Fruit fly (Drosophila melanogaster) whole organism, wandering third instar larva: ENCODE data around the gene CG8833.

Experiments
- CG9705 ChIP-seq: fragments of 200-800 bp; sonication (Bioruptor generic); optimal IDR thresholded peaks from 2 replicates; lab custom pipeline; 2018; ENCODE audit warnings: missing biosample characterization, mild to moderate bottlenecking, missing genetic modification characterization
- Dfd ChIP-seq: fragments of >200 bp; optimal IDR thresholded peaks from 2 replicates; lab custom pipeline; 2017; ENCODE audit warnings: missing biosample characterization, missing genetic modification characterization
- HLH106 ChIP-seq: fragments of 200-800 bp; optimal IDR thresholded peaks from 3 replicates; lab custom pipeline; 2019; ENCODE audit warnings: missing biosample characterization, mild to moderate bottlenecking, missing genetic modification characterization, moderate library complexity
- Hr78 ChIP-seq: fragments of >200 bp; optimal IDR thresholded peaks from 2 replicates; lab custom pipeline; 2017; ENCODE audit warnings: missing biosample characterization, missing genetic modification characterization
- Myc ChIP-seq: fragments of >200 bp; optimal IDR thresholded peaks from 2 replicates; lab custom pipeline; 2017
- OdsH ChIP-seq: fragments of 200-800 bp; sonication (Bioruptor generic); optimal IDR thresholded peaks from 2 replicates; lab custom pipeline; 2016; ENCODE audit warnings: missing biosample characterization, mild to moderate bottlenecking, missing genetic modification characterization
- dl ChIP-seq, 2 experiments: fragments of 175-275, 200-275 bp in 1 of 2; fragments of 200-275 bp in 1 of 2; sonication (Bioruptor generic); optimal IDR thresholded peaks; lab custom pipeline; 2018; ENCODE audit warnings: mild to moderate bottlenecking in 2 of 2, missing biosample characterization in 2 of 2, missing genetic modification characterization in 2 of 2, moderate library complexity in 2 of 2; ENCODE audit not compliant: partially characterized antibody in 2 of 2, insufficient read depth in 1 of 2
- fru ChIP-seq: fragments of 200-800 bp; sonication (Bioruptor generic); optimal IDR thresholded peaks from 3 replicates; lab custom pipeline; 2016; ENCODE audit warnings: missing biosample characterization, mild to moderate bottlenecking, missing genetic modification characterization
- h ChIP-seq: fragments of 200-800 bp; sonication (Bioruptor generic); optimal IDR thresholded peaks from 3 replicates; lab custom pipeline; 2016; ENCODE audit warnings: missing biosample characterization, mild to moderate bottlenecking, missing genetic modification characterization
- lola ChIP-seq: fragments of >200 bp; optimal IDR thresholded peaks from 2 replicates; lab custom pipeline; 2017; ENCODE audit warnings: missing biosample characterization, missing genetic modification characterization
- pan ChIP-seq: fragments of >200 bp; optimal IDR thresholded peaks from 2 replicates; lab custom pipeline; 2017
- psq ChIP-seq: fragments of 200-800 bp; sonication (Bioruptor generic); optimal IDR thresholded peaks from 3 replicates; lab custom pipeline; 2017; ENCODE audit warnings: missing biosample characterization, mild to moderate bottlenecking, missing genetic modification characterization, moderate library complexity
- sv ChIP-seq: fragments of 200-800 bp; sonication (Bioruptor generic); optimal IDR thresholded peaks from 3 replicates; lab custom pipeline; 2016; ENCODE audit warnings: missing biosample characterization, missing genetic modification characterization

- TF ChIP-seq OdsH (GFP tag; lab: Kevin White, UChicago) (no peak), lola (GFP tag; lab: Kevin White, UChicago) (no peak), Myc (no peak), Dfd (no peak), h (GFP tag; lab: Kevin White, UChicago) (no peak), CG9705 (no peak), pan (no peak), sv (GFP tag; lab: Kevin White, UChicago) (no peak), dl (GFP tag; optimal IDR thresholded peaks at IDR 0.05; lab: Kevin White, UChicago; ENCODE audit: insufficient read depth in 1 of 2, partially characterized antibody in 2 of 2) (no peak), fru (GFP tag; lab: Kevin White, UChicago) (no peak), Hr78 (no peak), HLH106 (no peak), psq (GFP tag; lab: Kevin White, UChicago) (no peak)
Observed at dm6 chr3L:13936771-13937170, 8.0 kb upstream of the CG8833 start.
